Worm (Caenorhabditis elegans): ENCODE results near the gene C14A6.3.

DNA sequence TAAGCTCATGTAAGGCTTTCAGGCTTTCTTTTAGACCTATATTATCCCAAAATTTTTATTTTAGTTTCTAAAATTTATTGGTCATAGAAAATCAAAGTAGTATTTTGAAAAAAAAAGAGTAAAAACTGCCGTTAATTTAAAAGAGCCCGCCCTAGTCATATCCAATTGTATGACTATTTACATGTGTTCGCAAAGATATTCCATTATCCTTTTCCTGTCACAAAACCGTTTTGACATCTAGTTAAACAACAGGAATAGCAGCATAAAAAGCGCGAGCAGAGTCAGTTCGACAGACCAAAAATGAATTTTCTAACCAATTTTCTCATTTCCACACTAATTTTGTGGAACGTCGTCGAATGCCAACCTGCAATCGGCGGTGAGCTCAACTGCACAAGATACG lies 48.8 kb downstream of the C14A6.3 start, which contains the start of gene F16H6.3:
- no peak for TF ChIP-seq ccch-3 (GFP tag; optimal IDR thresholded peaks at IDR 0.05)
- TF ChIP-seq ztf-28 (GFP tag; IDR thresholded peaks at IDR 0.05) = no peak
- no peak for TF ChIP-seq unc-62 (GFP tag; optimal IDR thresholded peaks at IDR 0.05)
- TF ChIP-seq ceh-27 (GFP tag; optimal IDR thresholded peaks at IDR 0.05) = no peak
- no peak for TF ChIP-seq repo-1 (tag; optimal IDR thresholded peaks at IDR 0.05)

Measured in whole organism, young adult.